Fruit fly (Drosophila melanogaster) whole organism, embryonic: ENCODE data around the gene CG11396.

Experiments used
- Atf3 ChIP-seq: fragments of 200-800 bp; sonication (Bioruptor generic); optimal IDR thresholded peaks from 3 replicates; lab custom pipeline; 2016; ENCODE audit warnings: missing biosample characterization, missing genetic modification characterization
- Bteb2 ChIP-seq: fragments of 200-800 bp; sonication (Bioruptor generic); optimal IDR thresholded peaks from 2 replicates; lab custom pipeline; 2016; ENCODE audit warnings: missing biosample characterization, missing genetic modification characterization
- CG10267 ChIP-seq: fragments of 200-800 bp; sonication (Bioruptor generic); optimal IDR thresholded peaks from 2 replicates; lab custom pipeline; 2018; ENCODE audit warnings: missing biosample characterization, mild to moderate bottlenecking, missing genetic modification characterization, moderate library complexity
- CG10654 ChIP-seq: fragments of 200-800 bp; sonication (Bioruptor generic); optimal IDR thresholded peaks from 2 replicates; lab custom pipeline; 2016; ENCODE audit warnings: missing biosample characterization, missing genetic modification characterization
- CG10959 ChIP-seq: fragments of 200-800 bp; sonication (Bioruptor generic); IDR thresholded peaks from 2 replicates; pipeline ENCODE4 v1.3.6; 2022; ENCODE audit warnings: missing biosample characterization, missing genetic modification characterization
- CG11093 ChIP-seq: fragments of 200-800 bp; sonication (Bioruptor generic); IDR thresholded peaks from 3 replicates; pipeline ENCODE4 v1.3.6; 2022; ENCODE audit warnings: missing biosample characterization, missing genetic modification characterization
- CG11723 ChIP-seq: fragments of 200-800 bp; sonication (Bioruptor generic); optimal IDR thresholded peaks from 2 replicates; lab custom pipeline; 2017; ENCODE audit warnings: missing biosample characterization, mild to moderate bottlenecking, missing genetic modification characterization
- CG12071 ChIP-seq: fragments of 200-800 bp; sonication (Bioruptor generic); optimal IDR thresholded peaks from 3 replicates; lab custom pipeline; 2018; ENCODE audit warnings: missing biosample characterization, mild to moderate bottlenecking, missing genetic modification characterization
- CG13287 ChIP-seq: fragments of 200-800 bp; sonication (Bioruptor generic); IDR thresholded peaks from 2 replicates; pipeline ENCODE4 v1.3.6; 2022; ENCODE audit warnings: missing biosample characterization, missing genetic modification characterization; ENCODE audit not compliant: partially characterized antibody
- CG14050 ChIP-seq: fragments of 200-800 bp; sonication (Bioruptor generic); IDR thresholded peaks from 3 replicates; pipeline ENCODE4 v1.3.6; 2022; ENCODE audit warnings: missing biosample characterization, missing genetic modification characterization
- CG14441 ChIP-seq: fragments of 200-800 bp; sonication (Bioruptor generic); IDR thresholded peaks from 2 replicates; pipeline ENCODE4 v1.3.6; 2022; ENCODE audit warnings: missing biosample characterization, missing genetic modification characterization
- CG15073 ChIP-seq: fragments of 200-800 bp; sonication (Bioruptor generic); optimal IDR thresholded peaks from 2 replicates; lab custom pipeline; 2016; ENCODE audit warnings: missing biosample characterization, missing genetic modification characterization
- CG1647 ChIP-seq: fragments of 200-800 bp; sonication (Bioruptor generic); optimal IDR thresholded peaks from 3 replicates; lab custom pipeline; 2016; ENCODE audit warnings: missing biosample characterization, missing genetic modification characterization
- CG16779 ChIP-seq: fragments of 200-800 bp; sonication (Bioruptor generic); IDR thresholded peaks from 2 replicates; pipeline ENCODE4 v1.3.6; 2022; ENCODE audit warnings: missing biosample characterization, missing genetic modification characterization
- CG17385 ChIP-seq: fragments of 200-800 bp; sonication (Bioruptor generic); optimal IDR thresholded peaks from 3 replicates; lab custom pipeline; 2018; ENCODE audit warnings: missing biosample characterization, mild to moderate bottlenecking, missing genetic modification characterization
- CG3065 ChIP-seq: fragments of 200-800 bp; sonication (Bioruptor generic); optimal IDR thresholded peaks from 2 replicates; lab custom pipeline; 2016; ENCODE audit warnings: missing biosample characterization, missing genetic modification characterization
- CG32772 ChIP-seq: fragments of 200-800 bp; sonication (Bioruptor generic); IDR thresholded peaks from 2 replicates; pipeline ENCODE4 v1.3.6; 2022; ENCODE audit warnings: missing biosample characterization, missing genetic modification characterization
- CG43689 ChIP-seq: fragments of 200-800 bp; sonication (Bioruptor generic); IDR thresholded peaks from 2 replicates; pipeline ENCODE4 v1.3.6; 2022; ENCODE audit warnings: missing biosample characterization, missing genetic modification characterization
- CG6791 ChIP-seq: fragments of 200-800 bp; sonication (Bioruptor generic); IDR thresholded peaks from 3 replicates; pipeline ENCODE4 v1.3.6; 2022; ENCODE audit warnings: missing biosample characterization, missing genetic modification characterization; ENCODE audit not compliant: partially characterized antibody
- CG7987 ChIP-seq: fragments of 200-800 bp; sonication (Bioruptor generic); optimal IDR thresholded peaks from 2 replicates; lab custom pipeline; 2018; ENCODE audit warnings: missing biosample characterization, mild to moderate bottlenecking, missing genetic modification characterization, moderate library complexity
- CG8290 ChIP-seq, 3 experiments: fragments of 200-800 bp; sonication (Bioruptor generic); optimal IDR thresholded peaks; 2 replicates each; lab custom pipeline; 2016 to 2019; ENCODE audit warnings: missing biosample characterization in 3 of 3, missing genetic modification characterization in 3 of 3, mild to moderate bottlenecking in 2 of 3, moderate library complexity in 1 of 3
- CG8765 ChIP-seq: fragments of 200-800 bp; sonication (Bioruptor generic); IDR thresholded peaks from 2 replicates; pipeline ENCODE4 v1.3.6; 2022; ENCODE audit warnings: missing biosample characterization, missing genetic modification characterization
- D19A ChIP-seq: fragments of 200-800 bp; optimal IDR thresholded peaks from 3 replicates; lab custom pipeline; 2019; ENCODE audit warnings: missing biosample characterization, mild to moderate bottlenecking, missing genetic modification characterization, moderate library complexity
- ERR ChIP-seq: fragments of 200-800 bp; sonication (Bioruptor generic); optimal IDR thresholded peaks from 2 replicates; lab custom pipeline; 2016; ENCODE audit warnings: missing biosample characterization, missing genetic modification characterization
- Elba2 ChIP-seq: fragments of 200-800 bp; sonication (Bioruptor generic); optimal IDR thresholded peaks from 3 replicates; lab custom pipeline; 2016; ENCODE audit warnings: missing biosample characterization, missing genetic modification characterization
- Fer1 ChIP-seq: fragments of 200-800 bp; sonication (Bioruptor generic); optimal IDR thresholded peaks from 2 replicates; lab custom pipeline; 2017; ENCODE audit warnings: missing biosample characterization, mild to moderate bottlenecking, missing genetic modification characterization
- Fer3 ChIP-seq: fragments of 200-800 bp; sonication (Bioruptor generic); optimal IDR thresholded peaks from 2 replicates; lab custom pipeline; 2018; ENCODE audit warnings: missing biosample characterization, mild to moderate bottlenecking, missing genetic modification characterization, moderate library complexity
- HLH54F ChIP-seq: fragments of 200-800 bp; sonication (Bioruptor generic); optimal IDR thresholded peaks from 3 replicates; lab custom pipeline; 2016; ENCODE audit warnings: missing biosample characterization, missing genetic modification characterization
- Max ChIP-seq: fragments of 200-800 bp; sonication (Bioruptor generic); optimal IDR thresholded peaks from 2 replicates; lab custom pipeline; 2016; ENCODE audit warnings: missing biosample characterization, mild to moderate bottlenecking, missing genetic modification characterization
- Meics ChIP-seq: fragments of 200-800 bp; sonication (Bioruptor generic); optimal IDR thresholded peaks from 2 replicates; lab custom pipeline; 2017; ENCODE audit warnings: missing biosample characterization, mild to moderate bottlenecking, missing genetic modification characterization
- Optix ChIP-seq: fragments of 200-800 bp; sonication (Bioruptor generic); IDR thresholded peaks from 3 replicates; pipeline ENCODE4 v1.3.6; 2022; ENCODE audit warnings: missing biosample characterization, missing genetic modification characterization
- cato ChIP-seq: fragments of 200-800 bp; sonication (Bioruptor generic); optimal IDR thresholded peaks from 2 replicates; lab custom pipeline; 2016; ENCODE audit warnings: missing biosample characterization, missing genetic modification characterization, borderline replicate concordance
- cg ChIP-seq: fragments of 200-800 bp; sonication (Bioruptor generic); optimal IDR thresholded peaks from 3 replicates; lab custom pipeline; 2019; ENCODE audit warnings: missing biosample characterization, mild to moderate bottlenecking, missing genetic modification characterization, moderate library complexity
- chinmo ChIP-seq: fragments of 200-800 bp; sonication (Bioruptor generic); IDR thresholded peaks from 4 replicates; pipeline ENCODE4 v1.3.6; 2022; ENCODE audit warnings: missing biosample characterization, missing genetic modification characterization; ENCODE audit not compliant: partially characterized antibody
- croc ChIP-seq: fragments of 200-800 bp; sonication (Bioruptor generic); conservative IDR thresholded peaks from 3 replicates; pipeline ENCODE4 v1.3.6; 2022; ENCODE audit warnings: missing biosample characterization, missing genetic modification characterization
- dan ChIP-seq: fragments of 200-800 bp; sonication (Bioruptor generic); IDR thresholded peaks from 2 replicates; pipeline ENCODE4 v1.3.6; 2022; ENCODE audit warnings: missing biosample characterization, missing genetic modification characterization
- disco-r ChIP-seq: fragments of 200-800 bp; sonication (Bioruptor generic); optimal IDR thresholded peaks from 2 replicates; lab custom pipeline; 2016; ENCODE audit warnings: missing biosample characterization, missing genetic modification characterization
- fd64A ChIP-seq: fragments of 200-800 bp; sonication (Bioruptor generic); optimal IDR thresholded peaks from 3 replicates; lab custom pipeline; 2018; ENCODE audit warnings: missing biosample characterization, mild to moderate bottlenecking, missing genetic modification characterization
- gsb ChIP-seq: fragments of 200-800 bp; sonication (Bioruptor generic); IDR thresholded peaks from 2 replicates; pipeline ENCODE4 v1.3.6; 2022; ENCODE audit warnings: missing biosample characterization, missing genetic modification characterization
- hb ChIP-seq: fragments of 200-800 bp; sonication (Bioruptor generic); IDR thresholded peaks from 3 replicates; pipeline ENCODE4 v1.3.6; 2022; ENCODE audit warnings: missing biosample characterization, missing genetic modification characterization; ENCODE audit not compliant: partially characterized antibody
- hth ChIP-seq: fragments of >200 bp; optimal IDR thresholded peaks from 2 replicates; lab custom pipeline; 2017; ENCODE audit warnings: inconsistent platforms
- jing ChIP-seq: fragments of 200-800 bp; sonication (Bioruptor generic); optimal IDR thresholded peaks from 2 replicates; lab custom pipeline; 2018; ENCODE audit warnings: missing biosample characterization, mild to moderate bottlenecking, missing genetic modification characterization
- run ChIP-seq: fragments of 200-800 bp; sonication (Bioruptor generic); optimal IDR thresholded peaks from 3 replicates; lab custom pipeline; 2018; ENCODE audit warnings: missing biosample characterization, mild to moderate bottlenecking, missing genetic modification characterization
- sens-2 ChIP-seq: fragments of 200-800 bp; sonication (Bioruptor generic); IDR thresholded peaks from 2 replicates; pipeline ENCODE4 v1.3.6; 2022; ENCODE audit warnings: missing biosample characterization, missing genetic modification characterization
- slp2 ChIP-seq: fragments of 200-800 bp; sonication (Bioruptor generic); optimal IDR thresholded peaks from 2 replicates; lab custom pipeline; 2016; ENCODE audit warnings: missing biosample characterization, missing genetic modification characterization
- sob ChIP-seq: fragments of 200-800 bp; sonication (Bioruptor generic); IDR thresholded peaks from 2 replicates; pipeline ENCODE4 v1.3.6; 2022; ENCODE audit warnings: missing biosample characterization, missing genetic modification characterization
- ssp ChIP-seq: fragments of 200-800 bp; sonication (Bioruptor generic); IDR thresholded peaks from 2 replicates; pipeline ENCODE4 v1.3.6; 2022; ENCODE audit warnings: missing biosample characterization, missing genetic modification characterization
- usp ChIP-seq: fragments of >200 bp; optimal IDR thresholded peaks from 2 replicates; lab custom pipeline; 2017; ENCODE audit warnings: missing biosample characterization, missing genetic modification characterization
- zf30C ChIP-seq: fragments of 200-800 bp; sonication (Bioruptor generic); optimal IDR thresholded peaks from 3 replicates; lab custom pipeline; 2018; ENCODE audit warnings: missing biosample characterization, mild to moderate bottlenecking, missing genetic modification characterization

Gene CG11396

dm6 chr3L:20778224-20779063, 9.5 kb downstream of the CG11396 start, which contains the start of the genes Pex16 and Pex14 (continued):
- TF ChIP-seq usp (GFP tag; lab: Kevin White, UChicago) (no peak), CG16779 (GFP tag; lab: Robert Waterston, UW) (no peak), croc (peak; percentile 38; the same call in 1 of the 3 replicates), CG13287 (no peak), slp2 (GFP tag; lab: Kevin White, UChicago) (peak; percentile 57), CG43689 (GFP tag; lab: Robert Waterston, UW) (0 out of 2 replicates have a peak, but pooled peaks have one; percentile 11), CG1647 (GFP tag; lab: Kevin White, UChicago) (peak; percentile 52), cg (GFP tag; lab: Kevin White, UChicago) (no peak), CG8290 (GFP tag; optimal IDR thresholded peaks at IDR 0.05; lab: Kevin White, UChicago) (peak; percentile 14), CG8290 (tag; optimal IDR thresholded peaks at IDR 0.05; lab: Kevin White, UChicago) (peak in 1 of 2 experiments; percentile 85), CG11093 (GFP tag; lab: Robert Waterston, UW) (peak; percentile 45; the same call in 1 of the 3 replicates), Optix (GFP tag; lab: Robert Waterston, UW) (peak; percentile 55; the same call in 1 of the 3 replicates), CG14050 (GFP tag; lab: Robert Waterston, UW) (peak; percentile 45; the same call in 2 of the 3 replicates), run (tag; lab: Kevin White, UChicago) (no peak), CG10959 (no peak), jing (GFP tag; lab: Kevin White, UChicago) (no peak), CG8765 (GFP tag; lab: Robert Waterston, UW) (0 out of 2 replicates have a peak, but pooled peaks have one; percentile 39), hth (lab: Kevin White, UChicago) (no peak), CG15073 (GFP tag; lab: Kevin White, UChicago) (no peak), CG10654 (GFP tag; lab: Kevin White, UChicago) (peak; percentile 37), gsb (GFP tag; lab: Robert Waterston, UW) (no peak), hb (GFP tag; lab: Robert Waterston, UW) (no peak), CG32772 (GFP tag; lab: Robert Waterston, UW) (peak; percentile 65), Max (GFP tag; lab: Kevin White, UChicago) (peak; percentile 53), CG12071 (GFP tag; lab: Kevin White, UChicago) (peak; percentile 20), CG17385 (GFP tag; lab: Kevin White, UChicago) (peak; percentile 30), cato (GFP tag; lab: Kevin White, UChicago) (peak; percentile 59), Fer1 (GFP tag; lab: Kevin White, UChicago) (peak; percentile 15), Fer3 (peak; percentile 60), HLH54F (GFP tag; lab: Kevin White, UChicago) (peak; percentile 77), CG11723 (GFP tag; lab: Kevin White, UChicago) (peak; percentile 30), Atf3 (GFP tag; lab: Kevin White, UChicago) (peak; percentile 75), sens-2 (GFP tag; lab: Robert Waterston, UW) (no peak), disco-r (GFP tag; lab: Kevin White, UChicago) (peak; percentile 48), Meics (GFP tag; lab: Kevin White, UChicago) (peak; percentile 74), CG14441 (GFP tag; lab: Robert Waterston, UW) (peak; percentile 76), CG10267 (tag; lab: Kevin White, UChicago) (peak; percentile 44), Elba2 (no peak), dan (GFP tag; lab: Robert Waterston, UW) (0 out of 2 replicates have a peak, but pooled peaks have one; percentile 36), CG7987 (GFP tag; lab: Kevin White, UChicago) (no peak), ssp (GFP tag; lab: Robert Waterston, UW) (peak; percentile 63), zf30C (GFP tag; lab: Kevin White, UChicago) (no peak), Bteb2 (GFP tag; lab: Kevin White, UChicago) (peak; percentile 61), D19A (tag; lab: Kevin White, UChicago) (no peak), fd64A (GFP tag; lab: Kevin White, UChicago) (no peak), chinmo (GFP tag; lab: Robert Waterston, UW) (no peak), sob (GFP tag; lab: Robert Waterston, UW) (peak; percentile 79), ERR (GFP tag; lab: Kevin White, UChicago) (no peak), CG6791 (no peak), CG3065 (GFP tag; lab: Kevin White, UChicago) (no peak)
